Fruit fly (Drosophila melanogaster) whole organism, embryonic: ENCODE results near the gene ps.

Experiments used
- Aef1 ChIP-seq: fragments of 200-800 bp; sonication (Bioruptor generic); IDR thresholded peaks from 3 replicates; pipeline ENCODE4 v1.3.6; 2022; ENCODE audit warnings: missing biosample characterization, missing genetic modification characterization
- Atf6 ChIP-seq: fragments of 200-800 bp; sonication (Bioruptor generic); IDR thresholded peaks from 2 replicates; pipeline ENCODE4 v1.3.6; 2022; ENCODE audit warnings: missing biosample characterization, missing genetic modification characterization
- B-H1 ChIP-seq: fragments of 200-800 bp; sonication (Bioruptor generic); IDR thresholded peaks from 3 replicates; pipeline ENCODE4 v1.3.6; 2022; ENCODE audit warnings: missing biosample characterization, missing genetic modification characterization
- Bdp1 ChIP-seq: fragments of 200-800 bp; sonication (Bioruptor generic); optimal IDR thresholded peaks from 3 replicates; lab custom pipeline; 2016; ENCODE audit warnings: missing biosample characterization, missing genetic modification characterization
- CG10147 ChIP-seq: fragments of 200-800 bp; sonication (Bioruptor generic); optimal IDR thresholded peaks from 2 replicates; lab custom pipeline; 2019; ENCODE audit warnings: missing biosample characterization, mild to moderate bottlenecking, missing genetic modification characterization, moderate library complexity
- CG10431 ChIP-seq: fragments of 200-800 bp; sonication (Bioruptor generic); optimal IDR thresholded peaks from 3 replicates; lab custom pipeline; 2018; ENCODE audit warnings: missing biosample characterization, mild to moderate bottlenecking, missing genetic modification characterization
- CG10654 ChIP-seq: fragments of 200-800 bp; sonication (Bioruptor generic); optimal IDR thresholded peaks from 2 replicates; lab custom pipeline; 2016; ENCODE audit warnings: missing biosample characterization, missing genetic modification characterization
- CG11696 ChIP-seq: fragments of 200-800 bp; sonication (Bioruptor generic); IDR thresholded peaks from 2 replicates; pipeline ENCODE4 v1.3.6; 2022; ENCODE audit warnings: missing biosample characterization, missing genetic modification characterization
- CG12155 ChIP-seq: fragments of 200-800 bp; sonication (Bioruptor generic); optimal IDR thresholded peaks from 3 replicates; lab custom pipeline; 2016; ENCODE audit warnings: missing biosample characterization, missing genetic modification characterization
- CG12219 ChIP-seq: fragments of 200-800 bp; sonication (Bioruptor generic); optimal IDR thresholded peaks from 3 replicates; lab custom pipeline; 2018; ENCODE audit warnings: missing biosample characterization, mild to moderate bottlenecking, missing genetic modification characterization
- CG14710 ChIP-seq: fragments of 200-800 bp; sonication (Bioruptor generic); optimal IDR thresholded peaks from 3 replicates; lab custom pipeline; 2019; ENCODE audit warnings: missing biosample characterization, mild to moderate bottlenecking, missing genetic modification characterization, moderate library complexity
- CG16779 ChIP-seq: fragments of 200-800 bp; sonication (Bioruptor generic); IDR thresholded peaks from 2 replicates; pipeline ENCODE4 v1.3.6; 2022; ENCODE audit warnings: missing biosample characterization, missing genetic modification characterization
- CG17802 ChIP-seq: fragments of 200-800 bp; sonication (Bioruptor generic); optimal IDR thresholded peaks from 2 replicates; lab custom pipeline; 2018; ENCODE audit warnings: missing biosample characterization, mild to moderate bottlenecking, missing genetic modification characterization, moderate library complexity
- CG17829 ChIP-seq: fragments of 200-800 bp; optimal IDR thresholded peaks from 2 replicates; lab custom pipeline; 2019; ENCODE audit warnings: missing biosample characterization, mild to moderate bottlenecking, missing genetic modification characterization, moderate library complexity
- CG1792 ChIP-seq: fragments of 200-800 bp; sonication (Bioruptor generic); optimal IDR thresholded peaks from 2 replicates; lab custom pipeline; 2016; ENCODE audit warnings: missing biosample characterization, missing genetic modification characterization
- CG1832 ChIP-seq: fragments of 200-800 bp; sonication (Bioruptor generic); optimal IDR thresholded peaks from 2 replicates; lab custom pipeline; 2017; ENCODE audit warnings: missing biosample characterization, mild to moderate bottlenecking, missing genetic modification characterization, inconsistent platforms
- CG31224 ChIP-seq: fragments of 200-800 bp; sonication (Bioruptor generic); IDR thresholded peaks from 2 replicates; pipeline ENCODE4 v1.3.6; 2022; ENCODE audit warnings: missing biosample characterization, missing genetic modification characterization
- CG32532 ChIP-seq: fragments of 200-800 bp; sonication (Bioruptor generic); IDR thresholded peaks from 2 replicates; pipeline ENCODE4 v1.3.6; 2022; ENCODE audit warnings: missing biosample characterization, missing genetic modification characterization
- CG32767 ChIP-seq: fragments of 200-800 bp; sonication (Bioruptor generic); IDR thresholded peaks from 2 replicates; pipeline ENCODE4 v1.3.6; 2022; ENCODE audit warnings: missing biosample characterization, missing genetic modification characterization
- CG4424 ChIP-seq: fragments of 200-800 bp; sonication (Bioruptor generic); optimal IDR thresholded peaks from 3 replicates; lab custom pipeline; 2016; ENCODE audit warnings: missing biosample characterization, missing genetic modification characterization
- CG5180 ChIP-seq: fragments of 200-800 bp; sonication (Bioruptor generic); optimal IDR thresholded peaks from 3 replicates; lab custom pipeline; 2017; ENCODE audit warnings: missing biosample characterization, missing genetic modification characterization, mild to moderate bottlenecking, moderate library complexity, missing genetic modification reagents
- CG5245 ChIP-seq: fragments of 200-800 bp; sonication (Bioruptor generic); optimal IDR thresholded peaks from 3 replicates; lab custom pipeline; 2016; ENCODE audit warnings: missing biosample characterization, missing genetic modification characterization
- CG9727 ChIP-seq: fragments of 200-800 bp; sonication (Bioruptor generic); optimal IDR thresholded peaks from 3 replicates; lab custom pipeline; 2017; ENCODE audit warnings: missing biosample characterization, mild to moderate bottlenecking, missing genetic modification characterization
- CHES-1-like ChIP-seq: fragments of 200-800 bp; sonication (Bioruptor generic); optimal IDR thresholded peaks from 2 replicates; lab custom pipeline; 2016; ENCODE audit warnings: missing biosample characterization, missing genetic modification characterization
- CoRest ChIP-seq: fragments of 200-800 bp; sonication (Bioruptor generic); optimal IDR thresholded peaks from 3 replicates; lab custom pipeline; 2018; ENCODE audit warnings: missing biosample characterization, mild to moderate bottlenecking, missing genetic modification characterization, moderate library complexity
- D19B ChIP-seq: fragments of 200-800 bp; sonication (Bioruptor generic); optimal IDR thresholded peaks from 2 replicates; lab custom pipeline; 2017; ENCODE audit warnings: missing biosample characterization, mild to moderate bottlenecking, missing genetic modification characterization
- Eip74EF ChIP-seq, 2 experiments: fragments of 200-800 bp in 1 of 2; fragments of >200 bp in 1 of 2; sonication (Bioruptor generic) in 1 of 2; optimal IDR thresholded peaks; 2 replicates each; lab custom pipeline; 2017 to 2019; ENCODE audit warnings: missing biosample characterization in 2 of 2, missing genetic modification characterization in 2 of 2, mild to moderate bottlenecking in 1 of 2, moderate library complexity in 1 of 2
- Gsc ChIP-seq: fragments of 200-800 bp; sonication (Bioruptor generic); IDR thresholded peaks from 2 replicates; pipeline ENCODE4 v1.3.6; 2022; ENCODE audit warnings: missing biosample characterization, missing genetic modification characterization
- Hand ChIP-seq: fragments of 200-800 bp; sonication (Bioruptor generic); optimal IDR thresholded peaks from 2 replicates; lab custom pipeline; 2017; ENCODE audit warnings: mild to moderate bottlenecking, missing biosample characterization, missing genetic modification reagents, missing genetic modification characterization
- Hr3 ChIP-seq: fragments of 200-800 bp; sonication (Bioruptor generic); optimal IDR thresholded peaks from 3 replicates; lab custom pipeline; 2016; ENCODE audit warnings: missing biosample characterization, missing genetic modification characterization
- Hsf ChIP-seq: fragments of 200-800 bp; sonication (Bioruptor generic); optimal IDR thresholded peaks from 3 replicates; lab custom pipeline; 2016; ENCODE audit warnings: missing biosample characterization, missing genetic modification characterization
- Myb ChIP-seq: fragments of 200-800 bp; sonication (Bioruptor generic); optimal IDR thresholded peaks from 2 replicates; lab custom pipeline; 2016; ENCODE audit warnings: missing biosample characterization, missing genetic modification characterization
- NC2α ChIP-seq: fragments of 200-800 bp; sonication (Bioruptor generic); optimal IDR thresholded peaks from 2 replicates; lab custom pipeline; 2016; ENCODE audit warnings: missing biosample characterization, missing genetic modification characterization
- al ChIP-seq: fragments of 200-800 bp; sonication (Bioruptor generic); IDR thresholded peaks from 2 replicates; pipeline ENCODE4 v1.3.6; 2022; ENCODE audit warnings: missing biosample characterization, missing genetic modification characterization
- ash1 ChIP-seq: fragments of 200-800 bp; sonication (Bioruptor generic); optimal IDR thresholded peaks from 2 replicates; lab custom pipeline; 2018; ENCODE audit warnings: missing biosample characterization, mild to moderate bottlenecking, missing genetic modification characterization
- ci ChIP-seq: fragments of 200-800 bp; sonication (Bioruptor generic); IDR thresholded peaks from 3 replicates; pipeline ENCODE4 v1.3.6; 2022; ENCODE audit warnings: missing biosample characterization, missing genetic modification characterization
- croc ChIP-seq: fragments of 200-800 bp; sonication (Bioruptor generic); conservative IDR thresholded peaks from 3 replicates; pipeline ENCODE4 v1.3.6; 2022; ENCODE audit warnings: missing biosample characterization, missing genetic modification characterization
- dimm ChIP-seq: fragments of 200-800 bp; sonication (Bioruptor generic); IDR thresholded peaks from 2 replicates; pipeline ENCODE4 v1.3.6; 2022; ENCODE audit warnings: missing biosample characterization, missing genetic modification characterization
- dysf ChIP-seq: fragments of 200-800 bp; sonication (Bioruptor generic); IDR thresholded peaks from 3 replicates; pipeline ENCODE4 v1.3.6; 2022; ENCODE audit warnings: missing biosample characterization, missing genetic modification characterization
- ewg ChIP-seq: fragments of 200-800 bp; sonication (Bioruptor generic); optimal IDR thresholded peaks from 3 replicates; lab custom pipeline; 2017; ENCODE audit warnings: mild to moderate bottlenecking, missing biosample characterization, missing genetic modification reagents, missing genetic modification characterization
- nerfin-1 ChIP-seq: fragments of 200-800 bp; sonication (Bioruptor generic); optimal IDR thresholded peaks from 3 replicates; lab custom pipeline; 2019; ENCODE audit warnings: missing biosample characterization, mild to moderate bottlenecking, missing genetic modification characterization, moderate library complexity
- nom ChIP-seq: fragments of 200-800 bp; sonication (Bioruptor generic); optimal IDR thresholded peaks from 2 replicates; lab custom pipeline; 2017; ENCODE audit warnings: missing biosample characterization, missing genetic modification characterization, mild to moderate bottlenecking, moderate library complexity, missing genetic modification reagents
- onecut ChIP-seq: fragments of 200-800 bp; sonication (Bioruptor generic); IDR thresholded peaks from 2 replicates; pipeline ENCODE4 v1.3.6; 2022; ENCODE audit warnings: missing biosample characterization, missing genetic modification characterization
- pb ChIP-seq: fragments of 200-800 bp; sonication (Bioruptor generic); optimal IDR thresholded peaks from 3 replicates; lab custom pipeline; 2016; ENCODE audit warnings: missing biosample characterization, missing genetic modification characterization
- prd ChIP-seq, 3 experiments: fragments of >200 bp in 2 of 3; fragments of 200-800 bp in 1 of 3; sonication (Bioruptor generic) in 1 of 3; optimal IDR thresholded peaks in 2 of 3; IDR thresholded peaks in 1 of 3; 2 replicates in 2 of 3; 3 replicates in 1 of 3; pipeline versions ENCODE4 v1.3.6 to Lab custom; 2017 to 2022; ENCODE audit warnings: missing biosample characterization in 1 of 3, missing genetic modification characterization in 1 of 3
- sc ChIP-seq, 3 experiments: fragments of >200 bp in 2 of 3; fragments of 200-800 bp in 1 of 3; sonication (Bioruptor generic) in 1 of 3; optimal IDR thresholded peaks; 2 replicates in 2 of 3; 3 replicates in 1 of 3; lab custom pipeline; 2017; ENCODE audit warnings: mild to moderate bottlenecking in 1 of 3, missing biosample characterization in 1 of 3, missing genetic modification characterization in 1 of 3, missing genetic modification reagents in 1 of 3
- scrt ChIP-seq: fragments of 200-800 bp; sonication (Bioruptor generic); optimal IDR thresholded peaks from 2 replicates; lab custom pipeline; 2018; ENCODE audit warnings: missing biosample characterization, mild to moderate bottlenecking, missing genetic modification characterization, moderate library complexity
- sim ChIP-seq: fragments of 200-800 bp; sonication (Bioruptor generic); IDR thresholded peaks from 2 replicates; pipeline ENCODE4 v1.3.6; 2022; ENCODE audit warnings: missing biosample characterization, missing genetic modification characterization
- sqz ChIP-seq: fragments of 200-800 bp; sonication (Bioruptor generic); optimal IDR thresholded peaks from 3 replicates; lab custom pipeline; 2018; ENCODE audit warnings: missing biosample characterization, mild to moderate bottlenecking, missing genetic modification characterization
- zfh1 ChIP-seq: fragments of 200-800 bp; sonication (Bioruptor generic); IDR thresholded peaks from 3 replicates; pipeline ENCODE4 v1.3.6; 2022; ENCODE audit warnings: missing biosample characterization, missing genetic modification characterization

ps gene

dm6 chr3R:9404104-9404512 lies 13.6 kb upstream of the ps start, which contains the start of the genes CG9356, BBIP1 and CG8135 (continued):
- TF ChIP-seq al (GFP tag; lab: Robert Waterston, UW) (peak; percentile 28; the same call in 1 of the 2 replicates), CG11696 (no peak), CG5245 (GFP tag; lab: Kevin White, UChicago) (peak; percentile 58), onecut (GFP tag; lab: Robert Waterston, UW) (peak; percentile 86), CG14710 (tag; lab: Kevin White, UChicago) (peak; percentile 90), nom (GFP tag; lab: Kevin White, UChicago) (peak; percentile 44), sc (optimal IDR thresholded peaks at IDR 0.05; lab: Kevin White, UChicago) (no peak), sc (GFP tag; optimal IDR thresholded peaks at IDR 0.05; lab: Kevin White, UChicago) (no peak), Gsc (GFP tag; lab: Robert Waterston, UW) (no peak), CG12155 (GFP tag; lab: Kevin White, UChicago) (peak; percentile 81), zfh1 (GFP tag; lab: Robert Waterston, UW) (peak; percentile 68; the same call in 2 of the 3 replicates), ash1 (no peak), CG5180 (GFP tag; lab: Kevin White, UChicago) (no peak), CG10431 (GFP tag; lab: Kevin White, UChicago) (no peak), CoRest (tag; lab: Kevin White, UChicago) (peak; percentile 72), CHES-1-like (peak; percentile 88), CG12219 (GFP tag; lab: Kevin White, UChicago) (no peak), CG1832 (GFP tag; lab: Kevin White, UChicago) (no peak), CG31224 (peak; percentile 18; the same call in 1 of the 2 replicates), Eip74EF (GFP tag; optimal IDR thresholded peaks at IDR 0.05; lab: Kevin White, UChicago) (no peak), CG1792 (GFP tag; lab: Kevin White, UChicago) (peak; percentile 66), B-H1 (GFP tag; lab: Robert Waterston, UW) (0 out of 3 replicates have a peak, but pooled peaks have one; percentile 28), Myb (GFP tag; lab: Kevin White, UChicago) (peak; percentile 69), CG17802 (tag; lab: Kevin White, UChicago) (peak; percentile 25), dysf (peak; percentile 59; the same call in 1 of the 3 replicates), CG32532 (GFP tag; lab: Robert Waterston, UW) (peak; percentile 74), Hr3 (peak; percentile 75), Atf6 (GFP tag; lab: Robert Waterston, UW) (peak; percentile 69), CG9727 (GFP tag; lab: Kevin White, UChicago) (peak; percentile 76), dimm (no peak), CG16779 (GFP tag; lab: Robert Waterston, UW) (no peak), CG10147 (GFP tag; lab: Kevin White, UChicago) (no peak), ci (GFP tag; lab: Robert Waterston, UW) (peak; percentile 73; the same call in 1 of the 3 replicates), pb (GFP tag; lab: Kevin White, UChicago) (peak; percentile 23), sqz (peak; percentile 81), nerfin-1 (tag; lab: Kevin White, UChicago) (peak; percentile 54), CG32767 (no peak), scrt (no peak), croc (GFP tag; lab: Robert Waterston, UW) (no peak; the same call in 2 of the 3 replicates), D19B (no peak), CG17829 (peak; percentile 78), Hand (no peak), Aef1 (GFP tag; lab: Robert Waterston, UW) (peak; percentile 53; the same call in 2 of the 3 replicates), CG4424 (GFP tag; lab: Kevin White, UChicago) (peak; percentile 84), sim (GFP tag; lab: Robert Waterston, UW) (no peak), prd (optimal IDR thresholded peaks at IDR 0.05; lab: Kevin White, UChicago) (no peak), prd (GFP tag; IDR thresholded peaks at IDR 0.05; lab: Robert Waterston, UW) (peak; percentile 83), NC2α (GFP tag; lab: Kevin White, UChicago) (peak; percentile 65), Bdp1 (GFP tag; lab: Kevin White, UChicago) (peak; percentile 74), ewg (GFP tag; lab: Kevin White, UChicago) (peak; percentile 28), CG10654 (peak; percentile 78), Hsf (peak; percentile 88)
